Fruit fly (Drosophila melanogaster) whole organism, embryonic: ENCODE measurements around the gene blot.

Experiments used
- Adf1 ChIP-seq: fragments of 200-800 bp; sonication (Bioruptor generic); IDR thresholded peaks from 2 replicates; pipeline ENCODE4 v1.3.6; 2022; ENCODE audit warnings: missing biosample characterization, missing genetic modification characterization
- Aef1 ChIP-seq: fragments of 200-800 bp; sonication (Bioruptor generic); IDR thresholded peaks from 3 replicates; pipeline ENCODE4 v1.3.6; 2022; ENCODE audit warnings: missing biosample characterization, missing genetic modification characterization
- Blimp-1 ChIP-seq: fragments of 200-800 bp; sonication (Bioruptor generic); optimal IDR thresholded peaks from 3 replicates; lab custom pipeline; 2018; ENCODE audit warnings: missing biosample characterization, missing genetic modification characterization, mild to moderate bottlenecking, moderate library complexity, missing genetic modification reagents
- CG10209 ChIP-seq: fragments of 200-800 bp; sonication (Bioruptor generic); optimal IDR thresholded peaks from 3 replicates; lab custom pipeline; 2017; ENCODE audit warnings: missing biosample characterization, mild to moderate bottlenecking, missing genetic modification characterization, missing genetic modification reagents
- CG10366 ChIP-seq: fragments of 200-800 bp; sonication (Bioruptor generic); IDR thresholded peaks from 2 replicates; pipeline ENCODE4 v1.3.6; 2022; ENCODE audit warnings: missing biosample characterization, missing genetic modification characterization
- CG11247 ChIP-seq: fragments of 200-800 bp; sonication (Bioruptor generic); IDR thresholded peaks from 2 replicates; pipeline ENCODE4 v1.3.6; 2022; ENCODE audit warnings: missing biosample characterization, missing genetic modification characterization
- CG12299 ChIP-seq: fragments of 200-800 bp; sonication (Bioruptor generic); optimal IDR thresholded peaks from 2 replicates; lab custom pipeline; 2018; ENCODE audit warnings: missing biosample characterization, mild to moderate bottlenecking, missing genetic modification characterization
- CG12744 ChIP-seq: fragments of 200-800 bp; sonication (Bioruptor generic); optimal IDR thresholded peaks from 2 replicates; lab custom pipeline; 2016; ENCODE audit warnings: missing biosample characterization, missing genetic modification characterization
- CG12769 ChIP-seq: fragments of 200-800 bp; sonication (Bioruptor generic); optimal IDR thresholded peaks from 2 replicates; lab custom pipeline; 2019; ENCODE audit warnings: missing biosample characterization, mild to moderate bottlenecking, missing genetic modification characterization, moderate library complexity
- CG13894 ChIP-seq: fragments of 200-800 bp; sonication (Bioruptor generic); optimal IDR thresholded peaks from 3 replicates; lab custom pipeline; 2018; ENCODE audit warnings: missing biosample characterization, mild to moderate bottlenecking, missing genetic modification characterization, moderate library complexity
- CG17568 ChIP-seq: fragments of 200-800 bp; sonication (Bioruptor generic); optimal IDR thresholded peaks from 2 replicates; lab custom pipeline; 2018; ENCODE audit warnings: missing biosample characterization, mild to moderate bottlenecking, missing genetic modification characterization, moderate library complexity
- CG1832 ChIP-seq: fragments of 200-800 bp; sonication (Bioruptor generic); optimal IDR thresholded peaks from 2 replicates; lab custom pipeline; 2017; ENCODE audit warnings: missing biosample characterization, mild to moderate bottlenecking, missing genetic modification characterization, inconsistent platforms
- CG18599 ChIP-seq: fragments of 200-800 bp; sonication (Bioruptor generic); optimal IDR thresholded peaks from 3 replicates; lab custom pipeline; 2017; ENCODE audit warnings: missing biosample characterization, missing genetic modification characterization, mild to moderate bottlenecking, moderate library complexity, missing genetic modification reagents
- CG2678 ChIP-seq: fragments of 200-800 bp; sonication (Bioruptor generic); optimal IDR thresholded peaks from 3 replicates; lab custom pipeline; 2019; ENCODE audit warnings: missing biosample characterization, mild to moderate bottlenecking, missing genetic modification characterization, moderate library complexity
- CG2889 ChIP-seq: fragments of 200-800 bp; sonication (Bioruptor generic); IDR thresholded peaks from 3 replicates; pipeline ENCODE4 v1.3.6; 2022; ENCODE audit warnings: missing biosample characterization, missing genetic modification characterization
- CG31388 ChIP-seq: fragments of 200-800 bp; sonication (Bioruptor generic); optimal IDR thresholded peaks from 2 replicates; lab custom pipeline; 2016; ENCODE audit warnings: missing biosample characterization, missing genetic modification characterization
- CG32532 ChIP-seq: fragments of 200-800 bp; sonication (Bioruptor generic); IDR thresholded peaks from 2 replicates; pipeline ENCODE4 v1.3.6; 2022; ENCODE audit warnings: missing biosample characterization, missing genetic modification characterization
- CG3995 ChIP-seq: fragments of 200-800 bp; sonication (Bioruptor generic); optimal IDR thresholded peaks from 3 replicates; lab custom pipeline; 2016; ENCODE audit warnings: missing biosample characterization, missing genetic modification characterization
- CG4328 ChIP-seq: fragments of 200-800 bp; sonication (Bioruptor generic); optimal IDR thresholded peaks from 3 replicates; lab custom pipeline; 2017; ENCODE audit warnings: missing biosample characterization, missing genetic modification reagents, missing genetic modification characterization
- CG4424 ChIP-seq: fragments of 200-800 bp; sonication (Bioruptor generic); optimal IDR thresholded peaks from 3 replicates; lab custom pipeline; 2016; ENCODE audit warnings: missing biosample characterization, missing genetic modification characterization
- CG4854 ChIP-seq: fragments of 200-800 bp; sonication (Bioruptor generic); optimal IDR thresholded peaks from 2 replicates; lab custom pipeline; 2016; ENCODE audit warnings: missing biosample characterization, missing genetic modification characterization, inconsistent platforms
- CG6654 ChIP-seq: fragments of 200-800 bp; sonication (Bioruptor generic); optimal IDR thresholded peaks from 2 replicates; lab custom pipeline; 2017; ENCODE audit warnings: missing biosample characterization, mild to moderate bottlenecking, missing genetic modification characterization
- CG6854 ChIP-seq: fragments of 200-800 bp; sonication (Bioruptor generic); optimal IDR thresholded peaks from 3 replicates; lab custom pipeline; 2017; ENCODE audit warnings: missing biosample characterization, mild to moderate bottlenecking, missing genetic modification characterization
- CG7745 ChIP-seq: fragments of 200-800 bp; sonication (Bioruptor generic); optimal IDR thresholded peaks from 2 replicates; lab custom pipeline; 2018; ENCODE audit warnings: missing biosample characterization, mild to moderate bottlenecking, missing genetic modification characterization, moderate library complexity
- CG8089 ChIP-seq: fragments of 200-800 bp; sonication (Bioruptor generic); optimal IDR thresholded peaks from 3 replicates; lab custom pipeline; 2016; ENCODE audit warnings: missing biosample characterization, missing genetic modification characterization
- CG8944 ChIP-seq: fragments of 200-800 bp; sonication (Bioruptor generic); optimal IDR thresholded peaks from 3 replicates; lab custom pipeline; 2016; ENCODE audit warnings: missing biosample characterization, missing genetic modification characterization
- CG9215 ChIP-seq: fragments of 200-800 bp; sonication (Bioruptor generic); IDR thresholded peaks from 2 replicates; pipeline ENCODE4 v1.3.6; 2022; ENCODE audit warnings: missing biosample characterization, missing genetic modification characterization
- Camta ChIP-seq: fragments of 200-800 bp; sonication (Bioruptor generic); optimal IDR thresholded peaks from 2 replicates; lab custom pipeline; 2016; ENCODE audit warnings: missing biosample characterization, missing genetic modification characterization
- CrebB ChIP-seq: fragments of 200-800 bp; sonication (Bioruptor generic); optimal IDR thresholded peaks from 3 replicates; lab custom pipeline; 2018; ENCODE audit warnings: missing biosample characterization, mild to moderate bottlenecking, missing genetic modification characterization
- Elba2 ChIP-seq: fragments of 200-800 bp; sonication (Bioruptor generic); optimal IDR thresholded peaks from 3 replicates; lab custom pipeline; 2016; ENCODE audit warnings: missing biosample characterization, missing genetic modification characterization
- Hr78 ChIP-seq, 2 experiments: fragments of 200-800 bp in 1 of 2; fragments of >200 bp in 1 of 2; sonication (Bioruptor generic) in 1 of 2; optimal IDR thresholded peaks; 2 replicates each; lab custom pipeline; 2017 to 2019; ENCODE audit warnings: missing biosample characterization in 2 of 2, missing genetic modification characterization in 2 of 2, mild to moderate bottlenecking in 1 of 2, moderate library complexity in 1 of 2
- Med ChIP-seq: fragments of 200-800 bp; sonication (Bioruptor generic); peaks from one replicate; lab custom pipeline; 2016; ENCODE audit warnings: missing biosample characterization, missing genetic modification characterization, mild to moderate bottlenecking, inconsistent platforms, moderate library complexity
- Nf-YB ChIP-seq: fragments of 200-800 bp; sonication (Bioruptor generic); optimal IDR thresholded peaks from 3 replicates; lab custom pipeline; 2019; ENCODE audit warnings: missing biosample characterization, mild to moderate bottlenecking, missing genetic modification characterization, moderate library complexity
- Optix ChIP-seq: fragments of 200-800 bp; sonication (Bioruptor generic); IDR thresholded peaks from 3 replicates; pipeline ENCODE4 v1.3.6; 2022; ENCODE audit warnings: missing biosample characterization, missing genetic modification characterization
- Rfx ChIP-seq: fragments of 200-800 bp; sonication (Bioruptor generic); IDR thresholded peaks from 2 replicates; pipeline ENCODE4 v1.3.6; 2022; ENCODE audit warnings: missing biosample characterization, missing genetic modification characterization
- Sry-β ChIP-seq: fragments of 200-800 bp; sonication (Bioruptor generic); optimal IDR thresholded peaks from 2 replicates; lab custom pipeline; 2018; ENCODE audit warnings: missing biosample characterization, mild to moderate bottlenecking, missing genetic modification characterization, moderate library complexity
- Sry-δ ChIP-seq: fragments of 200-800 bp; sonication (Bioruptor generic); optimal IDR thresholded peaks from 2 replicates; lab custom pipeline; 2016; ENCODE audit warnings: missing biosample characterization, missing genetic modification characterization
- Taf1 ChIP-seq: fragments of 200-800 bp; sonication (Bioruptor generic); IDR thresholded peaks from 2 replicates; pipeline ENCODE4 v1.3.6; 2022; ENCODE audit warnings: missing biosample characterization, missing genetic modification characterization
- Vsx1 ChIP-seq: fragments of 200-800 bp; sonication (Bioruptor generic); optimal IDR thresholded peaks from 2 replicates; lab custom pipeline; 2017; ENCODE audit warnings: missing biosample characterization, mild to moderate bottlenecking, missing genetic modification characterization, missing genetic modification reagents
- abd-A ChIP-seq: fragments of 200-800 bp; sonication (Bioruptor generic); optimal IDR thresholded peaks from 3 replicates; lab custom pipeline; 2019; ENCODE audit warnings: missing biosample characterization, mild to moderate bottlenecking, missing genetic modification characterization, moderate library complexity
- btn ChIP-seq: fragments of 200-800 bp; sonication (Bioruptor generic); optimal IDR thresholded peaks from 2 replicates; lab custom pipeline; 2016; ENCODE audit warnings: missing biosample characterization, missing genetic modification characterization
- chinmo ChIP-seq: fragments of 200-800 bp; sonication (Bioruptor generic); IDR thresholded peaks from 4 replicates; pipeline ENCODE4 v1.3.6; 2022; ENCODE audit warnings: missing biosample characterization, missing genetic modification characterization; ENCODE audit not compliant: partially characterized antibody
- da ChIP-seq: fragments of 200-800 bp; sonication (Bioruptor generic); optimal IDR thresholded peaks from 2 replicates; lab custom pipeline; 2016; ENCODE audit warnings: missing biosample characterization, missing genetic modification characterization
- mirr ChIP-seq: fragments of 200-800 bp; sonication (Bioruptor generic); optimal IDR thresholded peaks from 3 replicates; lab custom pipeline; 2018; ENCODE audit warnings: missing biosample characterization, mild to moderate bottlenecking, missing genetic modification characterization
- nmo ChIP-seq: fragments of 200-800 bp; sonication (Bioruptor generic); optimal IDR thresholded peaks from 2 replicates; lab custom pipeline; 2018; ENCODE audit warnings: missing biosample characterization, mild to moderate bottlenecking, missing genetic modification characterization, moderate library complexity
- repo ChIP-seq: fragments of 200-800 bp; sonication (Bioruptor generic); optimal IDR thresholded peaks from 2 replicates; lab custom pipeline; 2016; ENCODE audit warnings: missing biosample characterization, missing genetic modification characterization
- sim ChIP-seq: fragments of 200-800 bp; sonication (Bioruptor generic); IDR thresholded peaks from 2 replicates; pipeline ENCODE4 v1.3.6; 2022; ENCODE audit warnings: missing biosample characterization, missing genetic modification characterization
- slou ChIP-seq: fragments of 200-800 bp; sonication (Bioruptor generic); optimal IDR thresholded peaks from 3 replicates; lab custom pipeline; 2016; ENCODE audit warnings: missing biosample characterization, missing genetic modification characterization
- tap ChIP-seq: fragments of 200-800 bp; optimal IDR thresholded peaks from 3 replicates; lab custom pipeline; 2019; ENCODE audit warnings: missing biosample characterization, mild to moderate bottlenecking, missing genetic modification characterization, moderate library complexity
- unc-4 ChIP-seq: fragments of 200-800 bp; sonication (Bioruptor generic); IDR thresholded peaks from 2 replicates; pipeline ENCODE4 v1.3.6; 2022; ENCODE audit warnings: missing biosample characterization, missing genetic modification characterization; ENCODE audit not compliant: partially characterized antibody
- vnd ChIP-seq: fragments of 200-800 bp; sonication (Bioruptor generic); IDR thresholded peaks from 3 replicates; pipeline ENCODE4 v1.3.6; 2022; ENCODE audit warnings: missing biosample characterization, missing genetic modification characterization; ENCODE audit not compliant: partially characterized antibody
- vvl ChIP-seq: fragments of 200-800 bp; sonication (Bioruptor generic); IDR thresholded peaks from 2 replicates; pipeline ENCODE4 v1.3.6; 2022; ENCODE audit warnings: missing biosample characterization, missing genetic modification characterization
- yki ChIP-seq: fragments of >200 bp; optimal IDR thresholded peaks from 3 replicates; lab custom pipeline; 2018

Gene blot

dm6 chr3L:17391132-17391531, 30.2 kb downstream of the blot start (continued):
- TF ChIP-seq CG10366 (GFP tag; lab: Robert Waterston, UW): no peak
- TF ChIP-seq slou (GFP tag; lab: Kevin White, UChicago): no peak
- no peak for TF ChIP-seq CG31388 (GFP tag; lab: Kevin White, UChicago)
- peak; percentile 67; the same call in 1 of the 2 replicates for TF ChIP-seq vvl (GFP tag; lab: Robert Waterston, UW)
- no peak for TF ChIP-seq CG3995 (GFP tag; lab: Kevin White, UChicago)
- no peak for TF ChIP-seq CG4328 (GFP tag; lab: Kevin White, UChicago)
- peak; percentile 85 for TF ChIP-seq abd-A
- no peak for TF ChIP-seq yki (lab: Kevin White, UChicago)
- TF ChIP-seq CG8089 (GFP tag; lab: Kevin White, UChicago): no peak
- no peak for TF ChIP-seq CG7745 (tag; lab: Kevin White, UChicago)
- no peak for TF ChIP-seq vnd (GFP tag; lab: Robert Waterston, UW)
- TF ChIP-seq CG4424 (GFP tag; lab: Kevin White, UChicago): no peak
- TF ChIP-seq nmo (GFP tag; lab: Kevin White, UChicago): no peak
- no peak for TF ChIP-seq CG4854 (GFP tag; lab: Kevin White, UChicago)
- no peak for TF ChIP-seq Sry-β (GFP tag; lab: Kevin White, UChicago)
- no peak for TF ChIP-seq CrebB (tag; lab: Kevin White, UChicago)
- no peak for TF ChIP-seq da (GFP tag; lab: Kevin White, UChicago)
- TF ChIP-seq CG13894: peak; percentile 68
- TF ChIP-seq CG9215 (GFP tag; lab: Robert Waterston, UW): no peak
- no peak for TF ChIP-seq Optix (GFP tag; lab: Robert Waterston, UW)
- no peak for TF ChIP-seq sim (GFP tag; lab: Robert Waterston, UW)
- TF ChIP-seq CG18599 (GFP tag; lab: Kevin White, UChicago): no peak
- TF ChIP-seq CG2678 (tag; lab: Kevin White, UChicago): no peak
- no peak for TF ChIP-seq Blimp-1
- TF ChIP-seq CG12769 (tag; lab: Kevin White, UChicago): peak; percentile 65
- TF ChIP-seq Taf1 (GFP tag; lab: Robert Waterston, UW): no peak
- TF ChIP-seq CG6854 (GFP tag; lab: Kevin White, UChicago): no peak
- no peak for TF ChIP-seq repo (GFP tag; lab: Kevin White, UChicago)
- TF ChIP-seq Med (GFP tag; lab: Kevin White, UChicago): no peak
- no peak for TF ChIP-seq CG8944
- no peak for TF ChIP-seq mirr (GFP tag; lab: Kevin White, UChicago)
- TF ChIP-seq Sry-δ (GFP tag; lab: Kevin White, UChicago): no peak
- no peak for TF ChIP-seq Aef1 (GFP tag; lab: Robert Waterston, UW)
- TF ChIP-seq CG6654: no peak
- TF ChIP-seq Elba2 (GFP tag; lab: Kevin White, UChicago): no peak
- no peak for TF ChIP-seq CG12299 (tag; lab: Kevin White, UChicago)
- no peak for TF ChIP-seq CG1832 (GFP tag; lab: Kevin White, UChicago)
- TF ChIP-seq chinmo (GFP tag; lab: Robert Waterston, UW): peak; percentile 90; the same call in 2 of the 4 replicates
- no peak for TF ChIP-seq unc-4
- TF ChIP-seq Hr78 (GFP tag; optimal IDR thresholded peaks at IDR 0.05; lab: Kevin White, UChicago): no peak

dm6 chr3L:17388895-17389294, 32.4 kb downstream of the blot start, which contains the start of gene CG13731:
CG13731 (minus strand) TSS chr3L:17388956.
- TF ChIP-seq CG32532: 0 out of 2 replicates have a peak, but pooled peaks have one; percentile 15
- TF ChIP-seq CG12744 (GFP tag; lab: Kevin White, UChicago): no peak
- TF ChIP-seq Camta (GFP tag; lab: Kevin White, UChicago): no peak
- TF ChIP-seq Nf-YB (GFP tag; lab: Kevin White, UChicago): no peak
- TF ChIP-seq tap: no peak
- TF ChIP-seq Rfx (GFP tag; lab: Robert Waterston, UW): 0 out of 2 replicates have a peak, but pooled peaks have one; percentile 5
- no peak for TF ChIP-seq CG10209
- TF ChIP-seq CG17568 (GFP tag; lab: Kevin White, UChicago): no peak
- peak; percentile 82 for TF ChIP-seq Adf1 (GFP tag; lab: Robert Waterston, UW)
- TF ChIP-seq CG11247 (GFP tag; lab: Robert Waterston, UW): no peak
- TF ChIP-seq CG2889 (GFP tag; lab: Robert Waterston, UW): no peak
- TF ChIP-seq Med (GFP tag; lab: Kevin White, UChicago): peak; percentile 7
- no peak for TF ChIP-seq btn (GFP tag; lab: Kevin White, UChicago)
- no peak for TF ChIP-seq Vsx1 (GFP tag; lab: Kevin White, UChicago)
